Fruit fly (Drosophila melanogaster): ENCODE data around the gene CG31515.

dm6 chr3R:23393507-23393906 is 4.8 kb upstream of the CG31515 start:
- TF ChIP-seq psq (optimal IDR thresholded peaks at IDR 0.05) (no peak), Sin3A (optimal IDR thresholded peaks at IDR 0.05) (no peak), ttk (optimal IDR thresholded peaks at IDR 0.05) (no peak), h (optimal IDR thresholded peaks at IDR 0.05) (no peak), Myc (optimal IDR thresholded peaks at IDR 0.05) (no peak)
